Worm (Caenorhabditis elegans) whole organism, young adult: ENCODE results near the gene C01G10.10.

ENCODE experiments used
- B0261.1 ChIP-seq: sonication (generic microtip); optimal IDR thresholded peaks from 2 replicates; lab custom pipeline; 2016; ENCODE audit warnings: mild to moderate bottlenecking, missing genetic modification characterization, moderate library complexity, missing compliant biosample characterization
- B0336.3 ChIP-seq: fragments of 200-800 bp; sonication (Bioruptor generic); IDR thresholded peaks from 2 replicates; pipeline ENCODE4 v1.3.6; 2022; ENCODE audit warnings: missing genetic modification characterization, missing compliant biosample characterization
- D2030.7 ChIP-seq: fragments of 200-800 bp; sonication (Bioruptor generic); IDR thresholded peaks from 2 replicates; pipeline ENCODE4 v1.3.6; 2022; ENCODE audit warnings: missing genetic modification reagents, missing genetic modification characterization, missing compliant biosample characterization
- F22D6.2 ChIP-seq: sonication (generic microtip); optimal IDR thresholded peaks from 2 replicates; lab custom pipeline; 2016; ENCODE audit warnings: mild to moderate bottlenecking, missing genetic modification characterization, missing compliant biosample characterization
- F33H1.4 ChIP-seq: fragments of 200-800 bp; sonication (Bioruptor generic); IDR thresholded peaks from 2 replicates; pipeline ENCODE4 v1.3.6; 2022; ENCODE audit warnings: missing genetic modification reagents, missing genetic modification characterization, missing compliant biosample characterization
- F37B4.10 ChIP-seq: fragments of 200-800 bp; sonication (Bioruptor generic); IDR thresholded peaks from 2 replicates; pipeline ENCODE4 v1.3.6; 2022; ENCODE audit warnings: missing genetic modification characterization, missing compliant biosample characterization
- F49E8.2 ChIP-seq: sonication (generic microtip); optimal IDR thresholded peaks from 3 replicates; lab custom pipeline; 2017; ENCODE audit warnings: missing genetic modification characterization, mild to moderate bottlenecking, missing compliant biosample characterization, antibody characterized with exemption, moderate library complexity; ENCODE audit not compliant: insufficient read depth
- F57C9.4 ChIP-seq: sonication (generic microtip); optimal IDR thresholded peaks from 2 replicates; lab custom pipeline; 2017; ENCODE audit warnings: mild to moderate bottlenecking, missing genetic modification characterization, missing compliant biosample characterization
- T07F8.4 ChIP-seq: sonication (generic microtip); optimal IDR thresholded peaks from 2 replicates; lab custom pipeline; 2016; ENCODE audit warnings: mild to moderate bottlenecking, missing genetic modification characterization, moderate library complexity, missing compliant biosample characterization
- Y53F4B.3 ChIP-seq: fragments of 200-800 bp; sonication (Bioruptor generic); IDR thresholded peaks from 2 replicates; pipeline ENCODE4 v1.3.6; 2022; ENCODE audit warnings: missing genetic modification reagents, missing genetic modification characterization, missing compliant biosample characterization
- Y53G8AR.9 ChIP-seq: fragments of 200-800 bp; sonication (Bioruptor generic); conservative IDR thresholded peaks from 2 replicates; pipeline ENCODE4 v1.3.6; 2022; ENCODE audit warnings: missing genetic modification reagents, missing genetic modification characterization, missing compliant biosample characterization
- attf-3 ChIP-seq: fragments of 200-800 bp; sonication (Bioruptor generic); conservative IDR thresholded peaks from 2 replicates; pipeline ENCODE4 v1.3.6; 2022; ENCODE audit warnings: missing genetic modification reagents, missing genetic modification characterization, missing compliant biosample characterization
- ceh-100 ChIP-seq: fragments of 200-800 bp; sonication (Bioruptor generic); IDR thresholded peaks from 2 replicates; pipeline ENCODE4 v1.3.6; 2022; ENCODE audit warnings: missing genetic modification reagents, missing genetic modification characterization, missing compliant biosample characterization
- ceh-27 ChIP-seq: fragments of 200-800 bp; sonication (Bioruptor generic); optimal IDR thresholded peaks from 2 replicates; lab custom pipeline; 2018; ENCODE audit warnings: mild to moderate bottlenecking, missing genetic modification characterization, moderate library complexity, missing compliant biosample characterization
- efl-1 ChIP-seq: fragments of 150-350 bp; optimal IDR thresholded peaks from 2 replicates; lab custom pipeline; 2014; ENCODE audit warnings: missing biosample characterization, missing genetic modification reagents, missing genetic modification characterization
- egl-18 ChIP-seq: fragments of 200-800 bp; sonication (Bioruptor generic); IDR thresholded peaks from 2 replicates; pipeline ENCODE4 v1.3.6; 2022; ENCODE audit warnings: missing genetic modification reagents, missing genetic modification characterization, missing compliant biosample characterization
- egl-44 ChIP-seq: fragments of 200-800 bp; sonication (Bioruptor generic); IDR thresholded peaks from 2 replicates; pipeline ENCODE4 v1.3.6; 2022; ENCODE audit warnings: missing genetic modification reagents, missing genetic modification characterization, missing compliant biosample characterization
- egrh-3 ChIP-seq: fragments of 200-800 bp; sonication (Bioruptor generic); IDR thresholded peaks from 2 replicates; pipeline ENCODE4 v1.3.6; 2022; ENCODE audit warnings: missing genetic modification reagents, missing genetic modification characterization, missing compliant biosample characterization
- hlh-12 ChIP-seq: sonication (generic microtip); optimal IDR thresholded peaks from 2 replicates; lab custom pipeline; 2016; ENCODE audit warnings: missing genetic modification characterization, missing compliant biosample characterization
- hmg-20 ChIP-seq: fragments of 200-800 bp; sonication (Bioruptor generic); IDR thresholded peaks from 2 replicates; pipeline ENCODE4 v1.3.6; 2022; ENCODE audit warnings: missing genetic modification reagents, missing genetic modification characterization, missing compliant biosample characterization
- hsf-1 ChIP-seq: fragments of 200-800 bp; sonication (Bioruptor generic); IDR thresholded peaks from 2 replicates; pipeline ENCODE4 v1.3.6; 2022; ENCODE audit warnings: missing genetic modification reagents, missing genetic modification characterization, missing compliant biosample characterization
- let-526 ChIP-seq: fragments of 200-800 bp; sonication (Bioruptor generic); IDR thresholded peaks from 2 replicates; pipeline ENCODE4 v1.3.6; 2022; ENCODE audit warnings: missing genetic modification reagents, missing genetic modification characterization, missing compliant biosample characterization
- let-607 ChIP-seq, 2 experiments: fragments of 200-800 bp in 1 of 2; sonication (Bioruptor generic) in 1 of 2; sonication (generic microtip) in 1 of 2; optimal IDR thresholded peaks; 2 replicates each; lab custom pipeline; 2016 to 2018; ENCODE audit warnings: mild to moderate bottlenecking in 2 of 2, missing compliant biosample characterization in 2 of 2, missing genetic modification characterization in 2 of 2, moderate library complexity in 2 of 2, missing genotype in 1 of 2
- lin-40 ChIP-seq: sonication (generic microtip); optimal IDR thresholded peaks from 2 replicates; lab custom pipeline; 2016; ENCODE audit warnings: missing genetic modification characterization, mild to moderate bottlenecking, missing compliant biosample characterization, missing genotype, missing genetic modification reagents
- lir-1 ChIP-seq: fragments of 200-800 bp; sonication (Bioruptor generic); conservative IDR thresholded peaks from 2 replicates; pipeline ENCODE4 v1.3.6; 2022; ENCODE audit warnings: missing genetic modification reagents, missing genetic modification characterization, missing compliant biosample characterization
- lsy-27 ChIP-seq: sonication (generic microtip); optimal IDR thresholded peaks from 2 replicates; lab custom pipeline; 2017; ENCODE audit warnings: missing genetic modification characterization, mild to moderate bottlenecking, missing compliant biosample characterization, antibody characterized with exemption, missing genotype, borderline replicate concordance; ENCODE audit not compliant: insufficient read depth
- madf-3 ChIP-seq: fragments of 200-800 bp; sonication (Bioruptor generic); IDR thresholded peaks from 2 replicates; pipeline ENCODE4 v1.3.6; 2022; ENCODE audit warnings: missing genetic modification reagents, missing genetic modification characterization, missing compliant biosample characterization
- mel-28 ChIP-seq: sonication (generic microtip); optimal IDR thresholded peaks from 2 replicates; lab custom pipeline; 2016; ENCODE audit warnings: borderline replicate concordance, mild to moderate bottlenecking, missing genetic modification characterization, missing compliant biosample characterization
- mes-4 ChIP-seq: sonication (generic microtip); optimal IDR thresholded peaks from 2 replicates; lab custom pipeline; 2016; ENCODE audit warnings: missing genotype, missing genetic modification characterization, missing compliant biosample characterization
- nfya-1 ChIP-seq: sonication (generic microtip); optimal IDR thresholded peaks from 2 replicates; lab custom pipeline; 2017; ENCODE audit warnings: antibody characterized with exemption, missing compliant biosample characterization, missing genetic modification characterization, borderline replicate concordance; ENCODE audit not compliant: insufficient read depth
- nfya-2 ChIP-seq: fragments of 200-800 bp; sonication (Bioruptor generic); IDR thresholded peaks from 2 replicates; pipeline ENCODE4 v1.3.6; 2022; ENCODE audit warnings: missing genetic modification reagents, missing genetic modification characterization, missing compliant biosample characterization
- nfyb-1 ChIP-seq: fragments of 200-800 bp; sonication (Bioruptor generic); IDR thresholded peaks from 2 replicates; pipeline ENCODE4 v1.3.6; 2022; ENCODE audit warnings: missing genetic modification reagents, missing genetic modification characterization, missing compliant biosample characterization
- nhr-179 ChIP-seq: sonication (generic microtip); optimal IDR thresholded peaks from 2 replicates; lab custom pipeline; 2016; ENCODE audit warnings: mild to moderate bottlenecking, missing genetic modification characterization, missing compliant biosample characterization
- nhr-27 ChIP-seq: fragments of 200-800 bp; sonication (Bioruptor generic); optimal IDR thresholded peaks from 2 replicates; lab custom pipeline; 2018; ENCODE audit warnings: mild to moderate bottlenecking, missing genetic modification characterization, moderate library complexity, missing compliant biosample characterization
- rcor-1 ChIP-seq: fragments of 200-800 bp; sonication (Bioruptor generic); IDR thresholded peaks from 2 replicates; pipeline ENCODE4 v1.3.6; 2022; ENCODE audit warnings: missing genetic modification reagents, missing genetic modification characterization, missing compliant biosample characterization
- rec-8 ChIP-seq, 2 experiments: sonication (generic microtip); optimal IDR thresholded peaks; 2 replicates each; lab custom pipeline; 2016; ENCODE audit warnings: mild to moderate bottlenecking in 2 of 2, missing genetic modification characterization in 2 of 2, missing genetic modification reagents in 2 of 2, missing genotype in 2 of 2, missing biosample characterization in 1 of 2, missing compliant biosample characterization in 1 of 2, moderate library complexity in 1 of 2
- repo-1 ChIP-seq: sonication (generic microtip); optimal IDR thresholded peaks from 2 replicates; lab custom pipeline; 2017; ENCODE audit warnings: mild to moderate bottlenecking, missing genetic modification characterization, missing compliant biosample characterization
- sdz-38 ChIP-seq: sonication (generic microtip); optimal IDR thresholded peaks from 2 replicates; lab custom pipeline; 2016; ENCODE audit warnings: missing genotype, missing genetic modification characterization, missing compliant biosample characterization
- snpc-1.3 ChIP-seq: sonication (generic microtip); optimal IDR thresholded peaks from 2 replicates; lab custom pipeline; 2017; ENCODE audit warnings: missing genetic modification characterization, mild to moderate bottlenecking, missing compliant biosample characterization, antibody characterized with exemption, moderate library complexity, missing genotype, missing genetic modification reagents; ENCODE audit not compliant: insufficient read depth
- snpc-3.4 ChIP-seq: sonication (generic microtip); optimal IDR thresholded peaks from 2 replicates; lab custom pipeline; 2017; ENCODE audit warnings: missing genetic modification characterization, mild to moderate bottlenecking, missing compliant biosample characterization, antibody characterized with exemption, moderate library complexity, missing genotype, missing genetic modification reagents
- snpc-4 ChIP-seq, 5 experiments: fragments of 150-350 bp in 1 of 5; sonication (generic microtip) in 4 of 5; optimal IDR thresholded peaks; 2 replicates each; lab custom pipeline; 2014 to 2018; ENCODE audit warnings: missing genetic modification characterization in 5 of 5, missing biosample characterization in 3 of 5, antibody characterized with exemption in 2 of 5, mild to moderate bottlenecking in 2 of 5, missing compliant biosample characterization in 2 of 5, missing genotype in 2 of 5, moderate library complexity in 2 of 5, missing genetic modification reagents in 1 of 5
- somi-1 ChIP-seq: fragments of 200-800 bp; sonication (Bioruptor generic); optimal IDR thresholded peaks from 2 replicates; lab custom pipeline; 2018; ENCODE audit warnings: mild to moderate bottlenecking, missing genetic modification characterization, missing compliant biosample characterization
- tlf-1 ChIP-seq: fragments of 200-800 bp; sonication (Bioruptor generic); optimal IDR thresholded peaks from 2 replicates; lab custom pipeline; 2018; ENCODE audit warnings: mild to moderate bottlenecking, missing genetic modification characterization, missing compliant biosample characterization
- ztf-18 ChIP-seq: sonication (generic microtip); optimal IDR thresholded peaks from 2 replicates; lab custom pipeline; 2016; ENCODE audit warnings: missing genotype, mild to moderate bottlenecking, missing genetic modification characterization, missing compliant biosample characterization
- ztf-25 ChIP-seq: fragments of 200-800 bp; sonication (Bioruptor generic); IDR thresholded peaks from 2 replicates; pipeline ENCODE4 v1.3.6; 2022; ENCODE audit warnings: missing genetic modification reagents, missing genetic modification characterization, missing compliant biosample characterization
- ztf-28 ChIP-seq: fragments of 200-800 bp; sonication (Bioruptor generic); IDR thresholded peaks from 2 replicates; pipeline ENCODE4 v1.3.6; 2022; ENCODE audit warnings: missing genetic modification reagents, missing genetic modification characterization, missing compliant biosample characterization
- ztf-3 ChIP-seq: fragments of 200-800 bp; sonication (Bioruptor generic); optimal IDR thresholded peaks from 2 replicates; lab custom pipeline; 2018; ENCODE audit warnings: mild to moderate bottlenecking, missing genetic modification characterization, missing compliant biosample characterization

Gene C01G10.10

DNA sequence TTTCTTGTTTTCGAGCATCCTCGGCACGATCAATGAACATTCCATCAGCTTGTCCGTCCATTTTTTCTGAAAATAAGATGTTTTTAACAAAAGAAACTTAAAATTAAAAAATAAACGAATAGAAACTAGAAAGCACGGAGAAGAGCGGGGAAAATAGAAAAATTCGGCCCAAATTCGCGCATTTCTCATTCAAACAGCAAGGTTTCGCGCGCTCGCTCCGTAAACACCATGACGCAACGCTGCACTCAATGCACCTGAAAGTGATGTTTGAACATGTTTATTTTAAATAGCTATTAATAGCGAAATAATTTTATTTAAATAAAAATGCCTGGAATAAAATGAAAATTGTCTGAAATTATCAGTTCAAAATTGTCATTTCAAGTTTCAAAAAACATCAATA, 22.7 kb downstream of the C01G10.10 start, which contains the start of the genes mcm-3 and C25D7.15 (continued):
- TF ChIP-seq nfya-2 (GFP tag; lab: Robert Waterston, UW): no peak
- peak; percentile 75 for TF ChIP-seq F33H1.4 (GFP tag; lab: Robert Waterston, UW)
- no peak for TF ChIP-seq mel-28 (tag; lab: Kevin White, UChicago)
- peak; percentile 84 for TF ChIP-seq snpc-3.4 (tag; lab: Kevin White, UChicago)
- no peak for TF ChIP-seq ztf-28
- peak; percentile 50 for TF ChIP-seq rcor-1 (GFP tag; lab: Robert Waterston, UW)
- TF ChIP-seq lsy-27 (tag; lab: Kevin White, UChicago): no peak
- TF ChIP-seq nfyb-1 (GFP tag; lab: Robert Waterston, UW): no peak
- TF ChIP-seq ztf-18 (tag; lab: Kevin White, UChicago): peak; percentile 7
- TF ChIP-seq ztf-3: no peak
- peak; percentile 78; the same call in 1 of the 2 replicates for TF ChIP-seq madf-3 (GFP tag; lab: Robert Waterston, UW)
- no peak for TF ChIP-seq nhr-27 (tag; lab: Kevin White, UChicago)
- no peak for TF ChIP-seq ceh-100
- no peak for TF ChIP-seq ztf-25 (GFP tag; lab: Robert Waterston, UW)
- no peak for TF ChIP-seq B0261.1 (tag; lab: Kevin White, UChicago)
- no peak for TF ChIP-seq ceh-27 (GFP tag; lab: Kevin White, UChicago)
- TF ChIP-seq repo-1 (tag; lab: Kevin White, UChicago): no peak
- no peak for TF ChIP-seq egl-18
- no peak for TF ChIP-seq rec-8 (tag; optimal IDR thresholded peaks at IDR 0.05; lab: Kevin White, UChicago)
- TF ChIP-seq hmg-20 (GFP tag; lab: Robert Waterston, UW): no peak
- no peak for TF ChIP-seq nfya-1 (tag; lab: Kevin White, UChicago)
- TF ChIP-seq nhr-179: no peak
- TF ChIP-seq Y53F4B.3 (GFP tag; lab: Robert Waterston, UW): no peak
- no peak for TF ChIP-seq let-526
- TF ChIP-seq F57C9.4 (tag; lab: Kevin White, UChicago): no peak
- TF ChIP-seq hlh-12 (tag; lab: Kevin White, UChicago): no peak
- TF ChIP-seq F37B4.10: no peak
- TF ChIP-seq D2030.7 (GFP tag; lab: Robert Waterston, UW): peak; percentile 87
- TF ChIP-seq egl-44: no peak
- TF ChIP-seq somi-1: no peak
- no peak for TF ChIP-seq F49E8.2 (tag; lab: Kevin White, UChicago)
- peak; percentile 96 for TF ChIP-seq efl-1
- no peak for TF ChIP-seq lin-40 (tag; lab: Kevin White, UChicago)
- peak; percentile 68 for TF ChIP-seq tlf-1 (GFP tag; lab: Kevin White, UChicago)
- TF ChIP-seq attf-3 (GFP tag; lab: Robert Waterston, UW): 0 out of 2 replicates have a peak, but pooled peaks have one; percentile 42
- TF ChIP-seq lir-1: no peak
- no peak for TF ChIP-seq T07F8.4 (tag; lab: Kevin White, UChicago)
- TF ChIP-seq Y53G8AR.9: no peak
- TF ChIP-seq sdz-38: no peak
- no peak for TF ChIP-seq egrh-3
- no peak for TF ChIP-seq let-607 (tag; optimal IDR thresholded peaks at IDR 0.05; lab: Kevin White, UChicago)
- TF ChIP-seq mes-4 (tag; lab: Kevin White, UChicago): no peak
- no peak for TF ChIP-seq F22D6.2 (tag; lab: Kevin White, UChicago)
- TF ChIP-seq snpc-4 (GFP tag; optimal IDR thresholded peaks at IDR 0.05; lab: Kevin White, UChicago): no peak
- peak in 1 of 4 experiments; percentile 42 for TF ChIP-seq snpc-4 (tag; optimal IDR thresholded peaks at IDR 0.05; lab: Kevin White, UChicago)
- peak; percentile 50; the same call in 1 of the 2 replicates for TF ChIP-seq B0336.3 (GFP tag; lab: Robert Waterston, UW)
- peak; percentile 27 for TF ChIP-seq snpc-1.3 (tag; lab: Kevin White, UChicago)
- peak; percentile 87 for TF ChIP-seq hsf-1 (GFP tag; lab: Robert Waterston, UW)
